Worm (Caenorhabditis elegans) whole organism, late embryonic: ENCODE measurements around the gene R09H10.2.

Experiments
- C08G9.2 ChIP-seq: sonication (generic microtip); optimal IDR thresholded peaks from 2 replicates; lab custom pipeline; 2016; ENCODE audit warnings: mild to moderate bottlenecking, missing genetic modification characterization, moderate library complexity, missing compliant biosample characterization
- K02D7.2 ChIP-seq: sonication (generic microtip); optimal IDR thresholded peaks from 2 replicates; lab custom pipeline; 2017; ENCODE audit warnings: mild to moderate bottlenecking, missing genetic modification characterization, missing compliant biosample characterization
- K09A11.1 ChIP-seq: sonication (generic microtip); optimal IDR thresholded peaks from 2 replicates; lab custom pipeline; 2017; ENCODE audit warnings: antibody characterized with exemption, mild to moderate bottlenecking, missing genetic modification characterization, missing compliant biosample characterization; ENCODE audit not compliant: insufficient read depth
- ahr-1 ChIP-seq: sonication (generic microtip); optimal IDR thresholded peaks from 2 replicates; lab custom pipeline; 2016; ENCODE audit warnings: missing genetic modification characterization, missing compliant biosample characterization
- ceh-22 ChIP-seq: sonication (generic microtip); optimal IDR thresholded peaks from 2 replicates; lab custom pipeline; 2017; ENCODE audit warnings: missing biosample characterization, missing genetic modification characterization
- ceh-24 ChIP-seq: sonication (generic microtip); optimal IDR thresholded peaks from 2 replicates; lab custom pipeline; 2016; ENCODE audit warnings: mild to moderate bottlenecking, missing genetic modification characterization, missing compliant biosample characterization
- ceh-31 ChIP-seq: sonication (generic microtip); optimal IDR thresholded peaks from 2 replicates; lab custom pipeline; 2016; ENCODE audit warnings: missing genetic modification characterization, missing compliant biosample characterization
- ceh-6 ChIP-seq: fragments of 200-800 bp; sonication (Bioruptor generic); optimal IDR thresholded peaks from 2 replicates; lab custom pipeline; 2018; ENCODE audit warnings: mild to moderate bottlenecking, missing genetic modification characterization, missing compliant biosample characterization
- dmd-4 ChIP-seq: sonication (generic microtip); optimal IDR thresholded peaks from 2 replicates; lab custom pipeline; 2016; ENCODE audit warnings: borderline replicate concordance, missing genetic modification characterization, missing compliant biosample characterization
- elt-2 ChIP-seq: sonication (generic microtip); optimal IDR thresholded peaks from 2 replicates; lab custom pipeline; 2016; ENCODE audit warnings: missing genetic modification reagents, missing genetic modification characterization, missing compliant biosample characterization
- elt-4 ChIP-seq: sonication (generic microtip); optimal IDR thresholded peaks from 2 replicates; lab custom pipeline; 2016; ENCODE audit warnings: missing genetic modification characterization, missing compliant biosample characterization
- ets-4 ChIP-seq: sonication (generic microtip); optimal IDR thresholded peaks from 2 replicates; lab custom pipeline; 2016; ENCODE audit warnings: missing genetic modification characterization, missing compliant biosample characterization
- eyg-1 ChIP-seq: sonication (generic microtip); optimal IDR thresholded peaks from 2 replicates; lab custom pipeline; 2016; ENCODE audit warnings: missing genotype, missing genetic modification characterization, missing compliant biosample characterization
- fkh-10 ChIP-seq: fragments of 150-350 bp; optimal IDR thresholded peaks from 2 replicates; lab custom pipeline; 2014; ENCODE audit warnings: missing biosample characterization, missing genetic modification reagents, missing genetic modification characterization
- hlh-13 ChIP-seq: fragments of 200-800 bp; sonication (Bioruptor generic); optimal IDR thresholded peaks from 2 replicates; lab custom pipeline; 2018; ENCODE audit warnings: mild to moderate bottlenecking, missing genetic modification characterization, missing compliant biosample characterization
- hlh-15 ChIP-seq: sonication (generic microtip); optimal IDR thresholded peaks from 2 replicates; lab custom pipeline; 2016; ENCODE audit warnings: missing genetic modification characterization, missing compliant biosample characterization
- hlh-30 ChIP-seq: sonication (generic microtip); optimal IDR thresholded peaks from 2 replicates; lab custom pipeline; 2017; ENCODE audit warnings: antibody characterized with exemption, missing genetic modification characterization, missing compliant biosample characterization; ENCODE audit not compliant: insufficient read depth
- lin-11 ChIP-seq: fragments of 200-800 bp; sonication (Bioruptor generic); optimal IDR thresholded peaks from 2 replicates; lab custom pipeline; 2018; ENCODE audit warnings: mild to moderate bottlenecking, missing genetic modification characterization, missing compliant biosample characterization
- mec-3 ChIP-seq: sonication (generic microtip); optimal IDR thresholded peaks from 2 replicates; lab custom pipeline; 2016; ENCODE audit warnings: borderline replicate concordance, missing genetic modification characterization, missing compliant biosample characterization
- nhr-11 ChIP-seq: fragments of 150-350 bp; optimal IDR thresholded peaks from 2 replicates; lab custom pipeline; 2014; ENCODE audit warnings: missing biosample characterization, missing genetic modification characterization
- nhr-232 ChIP-seq: sonication (generic microtip); optimal IDR thresholded peaks from 2 replicates; lab custom pipeline; 2016; ENCODE audit warnings: missing genetic modification characterization, missing compliant biosample characterization
- npax-4 ChIP-seq: sonication (generic microtip); optimal IDR thresholded peaks from 2 replicates; lab custom pipeline; 2016; ENCODE audit warnings: missing genetic modification characterization, missing compliant biosample characterization
- pat-9 ChIP-seq: fragments of 200-800 bp; sonication (Bioruptor generic); optimal IDR thresholded peaks from 2 replicates; lab custom pipeline; 2018; ENCODE audit warnings: mild to moderate bottlenecking, missing genetic modification characterization, moderate library complexity, missing compliant biosample characterization
- pqm-1 ChIP-seq: sonication (generic microtip); optimal IDR thresholded peaks from 2 replicates; lab custom pipeline; 2016; ENCODE audit warnings: missing genetic modification characterization, missing compliant biosample characterization
- pros-1 ChIP-seq: fragments of 150-350 bp; optimal IDR thresholded peaks from 2 replicates; lab custom pipeline; 2014; ENCODE audit warnings: missing biosample characterization, missing genetic modification reagents, missing genetic modification characterization
- ref-2 ChIP-seq: sonication (generic microtip); optimal IDR thresholded peaks from 2 replicates; lab custom pipeline; 2016; ENCODE audit warnings: missing genetic modification characterization, missing compliant biosample characterization
- rnt-1 ChIP-seq: sonication (generic microtip); optimal IDR thresholded peaks from 2 replicates; lab custom pipeline; 2016; ENCODE audit warnings: missing genetic modification characterization, missing compliant biosample characterization
- sdc-2 ChIP-seq: sonication (generic microtip); optimal IDR thresholded peaks from 2 replicates; lab custom pipeline; 2016; ENCODE audit warnings: missing genotype, missing genetic modification characterization, missing compliant biosample characterization
- sox-2 ChIP-seq: fragments of 200-800 bp; sonication (Bioruptor generic); IDR thresholded peaks from 2 replicates; pipeline ENCODE4 v1.3.6; 2022; ENCODE audit warnings: missing genetic modification reagents, missing genetic modification characterization, missing compliant biosample characterization
- sox-4 ChIP-seq: sonication (generic microtip); optimal IDR thresholded peaks from 2 replicates; lab custom pipeline; 2017; ENCODE audit warnings: mild to moderate bottlenecking, missing genetic modification characterization, inconsistent platforms, missing compliant biosample characterization
- syd-9 ChIP-seq: sonication (generic microtip); optimal IDR thresholded peaks from 2 replicates; lab custom pipeline; 2016; ENCODE audit warnings: mild to moderate bottlenecking, missing genetic modification characterization, moderate library complexity, missing compliant biosample characterization
- tbx-2 ChIP-seq: sonication (generic microtip); optimal IDR thresholded peaks from 2 replicates; lab custom pipeline; 2016; ENCODE audit warnings: missing genetic modification characterization, missing compliant biosample characterization
- tbx-7 ChIP-seq: sonication (generic microtip); optimal IDR thresholded peaks from 2 replicates; lab custom pipeline; 2016; ENCODE audit warnings: missing genotype, missing genetic modification characterization, missing compliant biosample characterization
- ttx-3 ChIP-seq: sonication (generic microtip); optimal IDR thresholded peaks from 2 replicates; lab custom pipeline; 2016; ENCODE audit warnings: missing genetic modification reagents, missing genetic modification characterization, missing compliant biosample characterization
- unc-3 ChIP-seq, 2 experiments: fragments of 200-800 bp in 1 of 2; sonication (Bioruptor generic) in 1 of 2; sonication (generic microtip) in 1 of 2; conservative IDR thresholded peaks in 1 of 2; optimal IDR thresholded peaks in 1 of 2; 2 replicates each; pipeline versions ENCODE4 v1.3.6 to Lab custom; 2016 to 2022; ENCODE audit warnings: missing compliant biosample characterization in 2 of 2, missing genetic modification characterization in 2 of 2, missing genetic modification reagents in 1 of 2
- unc-42 ChIP-seq: sonication (generic microtip); optimal IDR thresholded peaks from 2 replicates; lab custom pipeline; 2016; ENCODE audit warnings: missing genotype, missing genetic modification characterization, missing compliant biosample characterization
- unc-55 ChIP-seq: sonication (generic microtip); optimal IDR thresholded peaks from 2 replicates; lab custom pipeline; 2017; ENCODE audit warnings: missing biosample characterization, missing genetic modification reagents, missing genetic modification characterization
- ztf-16 ChIP-seq: sonication (generic microtip); optimal IDR thresholded peaks from 2 replicates; lab custom pipeline; 2017; ENCODE audit warnings: missing genetic modification characterization, missing compliant biosample characterization

The R09H10.2 gene

DNA sequence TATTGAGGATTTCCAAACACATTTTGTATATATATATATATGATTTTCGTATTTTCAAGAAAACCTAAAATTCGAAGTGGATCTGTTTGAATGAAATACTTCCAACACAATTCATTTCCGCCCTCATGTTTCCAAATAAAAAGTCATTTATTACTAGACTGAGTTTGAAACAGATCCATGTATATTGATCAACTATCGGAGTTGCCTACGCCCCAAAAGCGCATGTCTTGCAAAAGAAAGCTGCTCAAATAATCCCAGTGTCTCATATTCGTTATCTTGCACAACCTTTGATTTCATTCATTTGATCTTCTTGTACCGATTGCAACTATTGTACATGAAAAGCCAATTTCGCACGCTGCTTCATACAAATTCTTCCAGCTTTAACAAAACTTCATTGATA lies at the start of gene R09H10.2:
Gene R09H10.2, plus strand, starts transcription at position 301 of the 400 bp plus-strand sequence.
- TF ChIP-seq ets-4 (tag; lab: Kevin White, UChicago): no peak
- TF ChIP-seq pqm-1 (tag; lab: Kevin White, UChicago): no peak
- no peak for TF ChIP-seq unc-42 (tag; lab: Kevin White, UChicago)
- no peak for TF ChIP-seq eyg-1 (tag; lab: Kevin White, UChicago)
- TF ChIP-seq unc-3 (GFP tag; conservative IDR thresholded peaks at IDR 0.05; lab: Robert Waterston, UW): no peak
- no peak for TF ChIP-seq unc-3 (tag; optimal IDR thresholded peaks at IDR 0.05; lab: Kevin White, UChicago)
- TF ChIP-seq sox-2: no peak
- TF ChIP-seq nhr-232 (tag; lab: Kevin White, UChicago): no peak
- no peak for TF ChIP-seq tbx-2 (tag; lab: Kevin White, UChicago)
- no peak for TF ChIP-seq ttx-3
- no peak for TF ChIP-seq K09A11.1 (tag; lab: Kevin White, UChicago)
- TF ChIP-seq dmd-4: no peak
- no peak for TF ChIP-seq nhr-11 (tag; lab: Kevin White, UChicago)
- TF ChIP-seq ceh-22 (tag; lab: Kevin White, UChicago): no peak
- TF ChIP-seq hlh-30: no peak
- no peak for TF ChIP-seq elt-4
- no peak for TF ChIP-seq C08G9.2 (tag; lab: Kevin White, UChicago)
- no peak for TF ChIP-seq hlh-13 (GFP tag; lab: Kevin White, UChicago)
- no peak for TF ChIP-seq syd-9 (tag; lab: Kevin White, UChicago)

- no peak for TF ChIP-seq elt-2
- TF ChIP-seq npax-4 (tag; lab: Kevin White, UChicago): no peak
- TF ChIP-seq rnt-1 (tag; lab: Kevin White, UChicago): no peak
- no peak for TF ChIP-seq lin-11 (tag; lab: Kevin White, UChicago)
- TF ChIP-seq fkh-10 (GFP tag; lab: Kevin White, UChicago): no peak
- no peak for TF ChIP-seq ttx-3
- TF ChIP-seq ref-2 (tag; lab: Kevin White, UChicago): no peak
- TF ChIP-seq mec-3 (tag; lab: Kevin White, UChicago): no peak
- TF ChIP-seq tbx-7 (tag; lab: Kevin White, UChicago): no peak
- no peak for TF ChIP-seq K02D7.2 (tag; lab: Kevin White, UChicago)
- no peak for TF ChIP-seq sox-4 (tag; lab: Kevin White, UChicago)
- TF ChIP-seq sox-2: no peak
- TF ChIP-seq unc-55 (GFP tag; lab: Kevin White, UChicago): no peak
Observed at ce11 chrIV:10554947-10555346, 47.8 kb upstream of the R09H10.2 start, which contains the start of gene zim-2. zim-2 (plus strand) TSS chrIV:10555247.

DNA sequence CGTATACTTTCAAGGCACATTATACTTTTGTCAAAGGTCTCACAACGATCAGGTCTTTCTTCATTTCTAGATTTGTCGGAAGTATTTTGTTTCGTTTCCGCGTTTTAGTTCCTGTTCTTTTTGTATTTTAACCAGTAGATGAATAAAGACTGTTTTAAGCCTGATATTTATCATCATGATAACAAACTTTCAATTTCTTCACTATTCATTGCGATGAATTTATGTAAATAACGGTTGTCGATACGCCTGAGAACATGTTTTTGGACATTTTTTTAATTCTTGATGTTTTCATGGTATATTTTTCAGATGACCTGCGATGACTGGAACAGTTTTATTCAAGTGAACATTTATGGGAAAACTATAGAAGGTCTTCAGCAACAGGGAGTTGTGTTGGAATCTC lies 44.3 kb upstream of the R09H10.2 start, which contains the start of gene zim-3:
Gene zim-3, plus strand, starts transcription at position 301 of the 400 bp plus-strand sequence.
- TF ChIP-seq sdc-2 (tag; lab: Kevin White, UChicago) (no peak), pros-1 (tag; lab: Kevin White, UChicago) (no peak), pat-9 (no peak), ceh-6 (GFP tag; lab: Kevin White, UChicago) (no peak), ztf-16 (tag; lab: Kevin White, UChicago) (no peak), ahr-1 (tag; lab: Kevin White, UChicago) (no peak), ceh-24 (tag; lab: Kevin White, UChicago) (no peak), hlh-15 (tag; lab: Kevin White, UChicago) (no peak), rnt-1 (tag; lab: Kevin White, UChicago) (no peak), ets-4 (tag; lab: Kevin White, UChicago) (no peak), ceh-31 (tag; lab: Kevin White, UChicago) (no peak)
